Worm (Caenorhabditis elegans) whole organism, L2 larva: Measurements from ENCODE around the gene mgl-3.

ENCODE experiments used
- R02D3.7 ChIP-seq: fragments of 150-350 bp; optimal IDR thresholded peaks from 2 replicates; lab custom pipeline; 2014; ENCODE audit warnings: missing biosample characterization, missing genetic modification characterization
- ZK546.5 ChIP-seq: sonication (generic microtip); optimal IDR thresholded peaks from 2 replicates; lab custom pipeline; 2017; ENCODE audit warnings: missing biosample characterization, missing genetic modification characterization
- ceh-82 ChIP-seq: fragments of 150-350 bp; optimal IDR thresholded peaks from 2 replicates; lab custom pipeline; 2014; ENCODE audit warnings: missing biosample characterization, missing genetic modification characterization
- elt-3 ChIP-seq: sonication (generic microtip); optimal IDR thresholded peaks from 2 replicates; lab custom pipeline; 2017; ENCODE audit warnings: missing biosample characterization, missing genetic modification characterization
- lin-13 ChIP-seq: fragments of 150-350 bp; optimal IDR thresholded peaks from 2 replicates; lab custom pipeline; 2014; ENCODE audit warnings: missing biosample characterization, missing genetic modification reagents, missing genetic modification characterization
- lin-39 ChIP-seq: fragments of 150-350 bp; optimal IDR thresholded peaks from 2 replicates; lab custom pipeline; 2014; ENCODE audit warnings: missing biosample characterization, missing genetic modification reagents, missing genetic modification characterization
- mdl-1 ChIP-seq, 2 experiments: fragments of 150-350 bp in 1 of 2; sonication (generic microtip) in 1 of 2; optimal IDR thresholded peaks; 2 replicates each; lab custom pipeline; 2017; ENCODE audit warnings: missing biosample characterization in 2 of 2, missing genetic modification characterization in 2 of 2
- nhr-10 ChIP-seq: sonication (generic microtip); optimal IDR thresholded peaks from 2 replicates; lab custom pipeline; 2017; ENCODE audit warnings: missing biosample characterization, missing genetic modification characterization
- nhr-12 ChIP-seq: fragments of 150-350 bp; optimal IDR thresholded peaks from 2 replicates; lab custom pipeline; 2014; ENCODE audit warnings: missing biosample characterization, missing genetic modification characterization
- nhr-23 ChIP-seq: fragments of 150-350 bp; optimal IDR thresholded peaks from 2 replicates; lab custom pipeline; 2014; ENCODE audit warnings: missing biosample characterization, missing genetic modification reagents, missing genetic modification characterization
- snpc-4 ChIP-seq: fragments of 150-350 bp; optimal IDR thresholded peaks from 2 replicates; lab custom pipeline; 2014; ENCODE audit warnings: missing biosample characterization, missing genetic modification characterization
- unc-55 ChIP-seq: fragments of 150-350 bp; sonication (generic microtip); optimal IDR thresholded peaks from 3 replicates; lab custom pipeline; 2014; ENCODE audit warnings: missing biosample characterization, missing genetic modification reagents, missing genetic modification characterization

DNA sequence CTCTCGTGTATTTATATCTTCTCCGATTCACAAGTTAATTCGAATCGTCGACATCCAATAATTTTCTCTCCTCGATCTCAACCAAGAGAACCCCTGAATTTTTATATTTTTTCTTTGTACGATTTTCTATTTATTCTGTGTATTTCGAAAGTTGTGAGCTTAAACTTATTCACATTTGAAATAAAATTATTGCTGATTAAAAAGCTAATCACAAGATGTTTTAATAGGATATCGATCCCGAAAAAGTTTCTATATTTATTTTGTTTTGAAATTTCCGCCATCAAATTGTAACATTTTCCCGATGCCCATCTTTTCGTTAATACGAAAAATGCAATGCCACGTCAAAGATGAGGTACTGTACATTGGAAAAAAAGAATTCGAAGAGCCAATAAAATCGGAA lies 42.0 kb upstream of the mgl-3 start, which contains the start of gene ZK616.3:
- TF ChIP-seq snpc-4 (tag; lab: Kevin White, UChicago), result no peak
- TF ChIP-seq elt-3, result no peak
- TF ChIP-seq R02D3.7 (tag; lab: Kevin White, UChicago), result no peak
- no peak for TF ChIP-seq nhr-10 (tag; lab: Kevin White, UChicago)
- TF ChIP-seq ceh-82, result no peak
- TF ChIP-seq ZK546.5, result no peak
- TF ChIP-seq lin-13 (GFP tag; lab: Kevin White, UChicago), result no peak
- no peak for TF ChIP-seq nhr-12 (tag; lab: Kevin White, UChicago)
- TF ChIP-seq mdl-1 (tag; optimal IDR thresholded peaks at IDR 0.05; lab: Kevin White, UChicago), result no peak
- no peak for TF ChIP-seq lin-39
- TF ChIP-seq nhr-23 (tag; lab: Kevin White, UChicago), result no peak
- TF ChIP-seq unc-55 (GFP tag; lab: Kevin White, UChicago), result no peak
